Worm (Caenorhabditis elegans) whole organism, L4/young adult: ENCODE data around the gene ccch-2.

ENCODE experiments used
- W03F9.2 ChIP-seq: fragments of 150-350 bp; optimal IDR thresholded peaks from 2 replicates; lab custom pipeline; 2014; ENCODE audit warnings: missing biosample characterization, missing genetic modification characterization
- dao-5 ChIP-seq: sonication (generic microtip); optimal IDR thresholded peaks from 2 replicates; lab custom pipeline; 2016; ENCODE audit warnings: missing genotype, missing genetic modification characterization, moderate library complexity, missing compliant biosample characterization
- him-1 ChIP-seq: sonication (generic microtip); optimal IDR thresholded peaks from 2 replicates; lab custom pipeline; 2016; ENCODE audit warnings: missing genotype, missing genetic modification reagents, missing genetic modification characterization, missing compliant biosample characterization

- TF ChIP-seq him-1 (no peak), dao-5 (tag; lab: Kevin White, UChicago) (no peak), W03F9.2 (tag; lab: Kevin White, UChicago) (no peak)
Measured at ce11 chrIV:16277902-16278301, at the start of gene ccch-2.
